Fruit fly (Drosophila melanogaster) whole organism, adult: ENCODE results near the gene Kul.

Experiments used
- CG11617 ChIP-seq: fragments of 200-800 bp; sonication (Bioruptor generic); optimal IDR thresholded peaks from 2 replicates; lab custom pipeline; 2017; ENCODE audit warnings: mild to moderate bottlenecking, missing biosample characterization, missing genetic modification reagents, missing genetic modification characterization
- CG1620 ChIP-seq: fragments of 200-800 bp; sonication (Bioruptor generic); optimal IDR thresholded peaks from 2 replicates; lab custom pipeline; 2016; ENCODE audit warnings: missing biosample characterization, missing genetic modification characterization
- CG7101 ChIP-seq: fragments of 200-800 bp; sonication (Bioruptor generic); optimal IDR thresholded peaks from 2 replicates; lab custom pipeline; 2018; ENCODE audit warnings: missing biosample characterization, mild to moderate bottlenecking, missing genetic modification characterization, moderate library complexity
- cic ChIP-seq: fragments of 200-800 bp; sonication (Bioruptor generic); optimal IDR thresholded peaks from 2 replicates; lab custom pipeline; 2017; ENCODE audit warnings: missing biosample characterization, mild to moderate bottlenecking, missing genetic modification characterization, moderate library complexity
- ovo ChIP-seq: fragments of 200-800 bp; sonication (Bioruptor generic); optimal IDR thresholded peaks from 2 replicates; lab custom pipeline; 2016; ENCODE audit warnings: missing biosample characterization, missing genetic modification characterization
- pad ChIP-seq: fragments of 200-800 bp; sonication (Bioruptor generic); optimal IDR thresholded peaks from 3 replicates; lab custom pipeline; 2017; ENCODE audit warnings: missing biosample characterization, missing genetic modification characterization, mild to moderate bottlenecking, moderate library complexity, missing genetic modification reagents
- toe ChIP-seq: fragments of 200-800 bp; sonication (Bioruptor generic); optimal IDR thresholded peaks from 2 replicates; lab custom pipeline; 2016; ENCODE audit warnings: missing biosample characterization, missing genetic modification characterization

DNA sequence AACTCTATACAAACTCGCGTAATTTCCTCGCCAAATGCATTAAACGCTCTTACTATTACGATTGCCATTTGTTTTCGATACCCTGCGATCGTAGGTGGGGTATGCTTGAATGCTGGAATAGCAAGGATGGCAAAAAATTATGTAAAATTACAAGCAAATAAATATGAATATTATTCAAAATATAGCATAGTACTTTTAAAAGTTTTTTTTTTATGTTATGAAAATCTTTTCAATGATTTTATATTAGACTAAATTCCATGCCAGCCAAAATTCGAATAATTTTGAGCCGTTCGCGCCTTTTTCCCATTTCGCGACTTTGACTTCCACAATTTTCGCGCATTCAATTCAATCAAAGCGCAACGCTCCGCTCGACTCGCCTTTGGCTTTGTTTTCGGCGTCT, 30.5 kb downstream of the Kul start:
- TF ChIP-seq toe (GFP tag; lab: Kevin White, UChicago) = no peak
- TF ChIP-seq cic = no peak
- no peak for TF ChIP-seq pad
- no peak for TF ChIP-seq ovo (GFP tag; lab: Kevin White, UChicago)
- TF ChIP-seq CG11617 (GFP tag; lab: Kevin White, UChicago) = peak; percentile 44
- TF ChIP-seq CG1620 = no peak
- TF ChIP-seq CG7101 (tag; lab: Kevin White, UChicago) = peak; percentile 6
